Worm (Caenorhabditis elegans) whole organism, L2 larva: Measurements from ENCODE around the gene H39E20.1.

Experiments
- dmd-4 ChIP-seq: sonication (generic microtip); optimal IDR thresholded peaks from 2 replicates; lab custom pipeline; 2017; ENCODE audit warnings: missing biosample characterization, missing genetic modification characterization
- lsy-2 ChIP-seq, 2 experiments: fragments of 150-350 bp in 1 of 2; sonication (generic microtip) in 1 of 2; optimal IDR thresholded peaks; 2 replicates each; lab custom pipeline; 2014 to 2017; ENCODE audit warnings: missing biosample characterization in 2 of 2, missing genetic modification characterization in 2 of 2
- nhr-11 ChIP-seq: fragments of 150-350 bp; optimal IDR thresholded peaks from 2 replicates; lab custom pipeline; 2014; ENCODE audit warnings: missing biosample characterization, missing genetic modification characterization
- nhr-12 ChIP-seq: fragments of 150-350 bp; optimal IDR thresholded peaks from 2 replicates; lab custom pipeline; 2014; ENCODE audit warnings: missing biosample characterization, missing genetic modification characterization
- nhr-237 ChIP-seq: fragments of 150-350 bp; optimal IDR thresholded peaks from 2 replicates; lab custom pipeline; 2014; ENCODE audit warnings: missing biosample characterization, missing genetic modification characterization
- unc-62 ChIP-seq: fragments of 150-350 bp; optimal IDR thresholded peaks from 2 replicates; lab custom pipeline; 2014; ENCODE audit warnings: missing biosample characterization, missing genetic modification reagents, missing genetic modification characterization

DNA sequence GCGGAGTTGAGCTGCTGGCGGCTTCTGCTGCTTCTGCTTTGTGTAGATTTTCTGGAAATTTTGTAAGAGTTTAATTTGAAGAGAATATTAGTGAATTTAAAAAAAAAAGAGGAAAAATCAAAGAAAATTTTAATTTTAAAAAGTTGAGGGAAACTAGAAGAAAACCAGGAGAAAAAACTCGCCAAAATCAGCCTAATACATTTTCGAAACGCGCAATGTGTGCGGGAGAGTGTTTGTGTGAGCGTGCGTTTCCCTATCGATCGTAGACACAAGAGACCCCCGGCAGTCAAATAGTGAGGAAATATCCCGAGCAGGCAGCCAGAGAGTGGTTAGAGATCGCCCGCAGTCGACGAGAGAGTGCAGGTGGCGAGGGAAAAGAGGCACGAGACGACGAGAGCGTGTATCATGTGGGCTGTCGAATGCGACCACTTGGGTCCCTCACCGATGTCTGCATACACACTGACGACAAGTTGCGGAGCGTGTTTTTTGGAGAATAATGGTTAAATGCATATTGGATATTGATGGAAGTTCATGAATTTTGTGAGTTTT is 49.3 kb upstream of the H39E20.1 start, which contains the start of gene zfp-3:
- TF ChIP-seq nhr-12 (tag; lab: Kevin White, UChicago), result no peak
- TF ChIP-seq unc-62 (GFP tag; lab: Kevin White, UChicago), result peak; percentile 48
- TF ChIP-seq dmd-4 (tag; lab: Kevin White, UChicago), result no peak
- no peak for TF ChIP-seq nhr-11
- peak; percentile 75 for TF ChIP-seq nhr-237 (tag; lab: Kevin White, UChicago)
- peak; percentile 77 to 94 for TF ChIP-seq lsy-2 (tag; optimal IDR thresholded peaks at IDR 0.05; lab: Kevin White, UChicago)
